Worm (Caenorhabditis elegans) whole organism, L4 larva: ENCODE measurements around the gene chil-8.

Experiments
- ces-1 ChIP-seq: fragments of 150-350 bp; sonication (generic microtip); optimal IDR thresholded peaks from 4 replicates; lab custom pipeline; 2014; ENCODE audit warnings: missing biosample characterization, missing genetic modification reagents, missing genetic modification characterization
- nhr-237 ChIP-seq: sonication (generic microtip); optimal IDR thresholded peaks from 2 replicates; lab custom pipeline; 2017; ENCODE audit warnings: missing biosample characterization, missing genetic modification characterization
- nhr-41 ChIP-seq: fragments of 200-800 bp; sonication (Bioruptor generic); IDR thresholded peaks from 2 replicates; pipeline ENCODE4 v1.3.6; 2022; ENCODE audit warnings: missing genetic modification reagents, missing genetic modification characterization, missing compliant biosample characterization
- zag-1 ChIP-seq: fragments of 150-350 bp; optimal IDR thresholded peaks from 2 replicates; lab custom pipeline; 2014; ENCODE audit warnings: missing biosample characterization, missing genetic modification characterization

ce11 chrII:9879815-9880214 is 7.0 kb upstream of the chil-8 start:
- no peak for TF ChIP-seq zag-1 (tag; lab: Kevin White, UChicago)
- no peak for TF ChIP-seq nhr-237
- TF ChIP-seq nhr-41, result no peak
- no peak for TF ChIP-seq ces-1 (GFP tag; lab: Kevin White, UChicago)
